Fruit fly (Drosophila melanogaster): Measurements from ENCODE around the gene PKD.

The PKD gene

DNA sequence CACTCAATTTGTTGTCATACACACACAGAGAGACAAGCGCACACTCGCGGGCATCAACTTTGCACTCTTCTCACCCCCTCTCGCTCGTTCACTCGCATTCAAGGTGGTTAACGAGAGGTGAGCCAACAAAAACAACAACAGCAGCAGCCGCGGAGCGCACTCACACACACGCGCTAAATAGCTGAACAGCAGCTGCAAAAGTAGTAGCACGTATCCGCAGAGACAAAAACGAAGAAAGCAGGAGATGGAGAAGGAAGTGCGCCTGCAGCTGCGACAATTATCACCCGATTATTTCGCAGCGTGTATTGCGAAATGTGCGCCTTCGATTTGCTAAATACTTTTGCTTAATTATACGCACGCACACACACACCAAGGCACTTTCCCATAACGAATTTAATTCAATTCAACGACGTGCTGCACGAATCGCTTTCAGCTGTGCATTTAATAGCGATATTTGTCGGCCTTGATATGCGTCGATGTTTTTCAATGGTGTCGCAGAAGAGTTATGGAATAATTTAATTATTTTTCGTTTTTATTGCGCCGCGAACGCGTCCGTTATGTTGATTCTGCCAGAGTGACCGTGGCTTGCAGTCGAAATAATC is 15.8 kb downstream of the PKD start (continued):
- TF ChIP-seq chif (GFP tag; optimal IDR thresholded peaks at IDR 0.05) (no peak), sug (tag; optimal IDR thresholded peaks at IDR 0.05) (no peak), Scr (GFP tag; IDR thresholded peaks at IDR 0.05; ENCODE audit: partially characterized antibody) (no peak), CG1602 (GFP tag; optimal IDR thresholded peaks at IDR 0.05) (no peak), lov (optimal IDR thresholded peaks at IDR 0.05) (no peak), lov (GFP tag; IDR thresholded peaks at IDR 0.05) (no peak), CG12769 (tag; optimal IDR thresholded peaks at IDR 0.05) (peak; percentile 16), ttk (GFP tag; IDR thresholded peaks at IDR 0.05) (peak; percentile 39; the same call in 1 of the 2 replicates), CG7987 (GFP tag; optimal IDR thresholded peaks at IDR 0.05) (peak; percentile 23), kni (GFP tag; optimal IDR thresholded peaks at IDR 0.05) (no peak), CG10543 (GFP tag; optimal IDR thresholded peaks at IDR 0.05) (peak; percentile 59), CG15601 (tag; optimal IDR thresholded peaks at IDR 0.05) (no peak), vnd (GFP tag; IDR thresholded peaks at IDR 0.05; ENCODE audit: partially characterized antibody) (no peak), CG12104 (GFP tag; optimal IDR thresholded peaks at IDR 0.05) (no peak), CG34224 (GFP tag; IDR thresholded peaks at IDR 0.05; ENCODE audit: partially characterized antibody) (peak; percentile 42; the same call in 2 of the 3 replicates), CG12219 (GFP tag; optimal IDR thresholded peaks at IDR 0.05) (peak; percentile 18), Ssrp (tag; optimal IDR thresholded peaks at IDR 0.05) (no peak), BtbVII (GFP tag; optimal IDR thresholded peaks at IDR 0.05) (peak; percentile 25), CG8478 (optimal IDR thresholded peaks at IDR 0.05) (peak; percentile 12), CG4328 (GFP tag; optimal IDR thresholded peaks at IDR 0.05) (no peak), Opbp (GFP tag; IDR thresholded peaks at IDR 0.05; ENCODE audit: partially characterized antibody) (0 out of 3 replicates have a peak, but pooled peaks have one; percentile 18), B-H2 (GFP tag; optimal IDR thresholded peaks at IDR 0.05) (peak; percentile 53), Meics (GFP tag; optimal IDR thresholded peaks at IDR 0.05) (peak; percentile 31), NFAT (GFP tag; IDR thresholded peaks at IDR 0.05) (no peak), h (optimal IDR thresholded peaks at IDR 0.05) (no peak), CG6689 (GFP tag; IDR thresholded peaks at IDR 0.05) (peak; percentile 41; the same call in 1 of the 2 replicates), fd96Cb (tag; optimal IDR thresholded peaks at IDR 0.05) (no peak), CG8359 (GFP tag; optimal IDR thresholded peaks at IDR 0.05; ENCODE audit: borderline replicate concordance) (no peak), dm (GFP tag; optimal IDR thresholded peaks at IDR 0.05) (no peak), fru (optimal IDR thresholded peaks at IDR 0.05) (no peak), stc (GFP tag; IDR thresholded peaks at IDR 0.05) (0 out of 2 replicates have a peak, but pooled peaks have one; percentile 18), rib (GFP tag; IDR thresholded peaks at IDR 0.05) (peak; percentile 84), CG14014 (GFP tag; IDR thresholded peaks at IDR 0.05) (no peak), CG18599 (GFP tag; optimal IDR thresholded peaks at IDR 0.05) (peak; percentile 54), CG6791 (GFP tag; IDR thresholded peaks at IDR 0.05; ENCODE audit: partially characterized antibody) (peak; percentile 19; the same call in 1 of the 3 replicates), Camta (GFP tag; optimal IDR thresholded peaks at IDR 0.05) (no peak), sisA (GFP tag; IDR thresholded peaks at IDR 0.05) (no peak), CG15514 (GFP tag; optimal IDR thresholded peaks at IDR 0.05) (peak; percentile 11), Lpt (GFP tag; optimal IDR thresholded peaks at IDR 0.05) (no peak), Sox102F (GFP tag; optimal IDR thresholded peaks at IDR 0.05) (no peak), gt (GFP tag; IDR thresholded peaks at IDR 0.05) (no peak), jigr1 (GFP tag; IDR thresholded peaks at IDR 0.05) (no peak), PHDP (tag; optimal IDR thresholded peaks at IDR 0.05) (no peak), scrt (GFP tag; optimal IDR thresholded peaks at IDR 0.05) (no peak), cato (GFP tag; optimal IDR thresholded peaks at IDR 0.05; ENCODE audit: borderline replicate concordance) (no peak), CG32767 (GFP tag; IDR thresholded peaks at IDR 0.05) (no peak), ab (GFP tag; optimal IDR thresholded peaks at IDR 0.05) (no peak), eyg (GFP tag; optimal IDR thresholded peaks at IDR 0.05) (no peak), Mrtf (GFP tag; IDR thresholded peaks at IDR 0.05) (no peak), CG14860 (GFP tag; IDR thresholded peaks at IDR 0.05; ENCODE audit: partially characterized antibody) (peak; percentile 29; the same call in 1 of the 3 replicates)
